Worm (Caenorhabditis elegans) whole organism, L1 larva: ENCODE data around the gene F54F12.2.

Experiments used
- C16A3.4 ChIP-seq: fragments of 150-350 bp; optimal IDR thresholded peaks from 2 replicates; lab custom pipeline; 2014; ENCODE audit warnings: missing biosample characterization, missing genetic modification characterization
- C34B4.2 ChIP-seq: sonication (generic microtip); optimal IDR thresholded peaks from 2 replicates; lab custom pipeline; 2017; ENCODE audit warnings: mild to moderate bottlenecking, missing genetic modification characterization, missing compliant biosample characterization
- F16B12.6 ChIP-seq: fragments of 150-350 bp; optimal IDR thresholded peaks from 2 replicates; lab custom pipeline; 2014; ENCODE audit warnings: missing biosample characterization, missing genetic modification characterization
- Y116A8C.19 ChIP-seq: sonication (generic microtip); optimal IDR thresholded peaks from 2 replicates; lab custom pipeline; 2016; ENCODE audit warnings: missing compliant biosample characterization, missing genetic modification characterization, borderline replicate concordance
- aha-1 ChIP-seq: fragments of 150-350 bp; optimal IDR thresholded peaks from 2 replicates; lab custom pipeline; 2014; ENCODE audit warnings: missing biosample characterization, missing genetic modification characterization
- alr-1 ChIP-seq: fragments of 200-800 bp; sonication (Bioruptor generic); optimal IDR thresholded peaks from 2 replicates; lab custom pipeline; 2018; ENCODE audit warnings: borderline replicate concordance, mild to moderate bottlenecking, missing genetic modification characterization, missing compliant biosample characterization
- blmp-1 ChIP-seq: fragments of 150-350 bp; optimal IDR thresholded peaks from 2 replicates; lab custom pipeline; 2014; ENCODE audit warnings: missing biosample characterization, missing genetic modification characterization
- ceh-88 ChIP-seq: fragments of 200-800 bp; sonication (Bioruptor generic); IDR thresholded peaks from 2 replicates; pipeline ENCODE4 v1.3.6; 2022; ENCODE audit warnings: missing genetic modification characterization, missing compliant biosample characterization
- ces-1 ChIP-seq: fragments of 150-350 bp; optimal IDR thresholded peaks from 2 replicates; lab custom pipeline; 2014; ENCODE audit warnings: missing biosample characterization, missing genetic modification reagents, missing genetic modification characterization
- dpl-1 ChIP-seq, 3 experiments: fragments of 150-350 bp in 2 of 3; sonication (generic microtip) in 1 of 3; optimal IDR thresholded peaks; 2 replicates each; lab custom pipeline; 2014 to 2017; ENCODE audit warnings: missing biosample characterization in 3 of 3, missing genetic modification characterization in 3 of 3, missing genetic modification reagents in 3 of 3
- dsc-1 ChIP-seq: sonication (generic microtip); optimal IDR thresholded peaks from 2 replicates; lab custom pipeline; 2016; ENCODE audit warnings: mild to moderate bottlenecking, missing genetic modification characterization, missing compliant biosample characterization
- efl-1 ChIP-seq, 4 experiments: fragments of 150-350 bp; optimal IDR thresholded peaks in 3 of 4; peaks in 1 of 4; 1 replicate in 1 of 4; 2 replicates in 3 of 4; lab custom pipeline; 2014; ENCODE audit warnings: missing biosample characterization in 2 of 4, missing genetic modification characterization in 2 of 4, missing genetic modification reagents in 2 of 4
- efl-3 ChIP-seq: fragments of 200-800 bp; sonication (Bioruptor generic); optimal IDR thresholded peaks from 2 replicates; lab custom pipeline; 2018; ENCODE audit warnings: mild to moderate bottlenecking, missing genetic modification characterization, missing compliant biosample characterization
- egl-13 ChIP-seq: sonication (generic microtip); optimal IDR thresholded peaks from 2 replicates; lab custom pipeline; 2016; ENCODE audit warnings: missing genotype, missing genetic modification reagents, missing genetic modification characterization, missing compliant biosample characterization
- egl-27 ChIP-seq, 2 experiments: fragments of 150-350 bp in 1 of 2; sonication (generic microtip); optimal IDR thresholded peaks; 3 replicates each; lab custom pipeline; 2017 to 2018; ENCODE audit warnings: missing biosample characterization in 2 of 2, missing genetic modification characterization in 2 of 2, missing genetic modification reagents in 2 of 2
- elt-2 ChIP-seq: sonication (generic microtip); optimal IDR thresholded peaks from 2 replicates; lab custom pipeline; 2016; ENCODE audit warnings: missing genetic modification characterization, mild to moderate bottlenecking, inconsistent platforms, missing compliant biosample characterization, missing genetic modification reagents
- ets-5 ChIP-seq: fragments of 200-800 bp; sonication (Bioruptor generic); IDR thresholded peaks from 2 replicates; pipeline ENCODE4 v1.3.6; 2022; ENCODE audit warnings: missing genetic modification characterization, missing compliant biosample characterization
- fkh-10 ChIP-seq: sonication (generic microtip); optimal IDR thresholded peaks from 2 replicates; lab custom pipeline; 2017; ENCODE audit warnings: missing biosample characterization, missing genetic modification reagents, missing genetic modification characterization
- fkh-4 ChIP-seq: sonication (generic microtip); optimal IDR thresholded peaks from 2 replicates; lab custom pipeline; 2016; ENCODE audit warnings: missing compliant biosample characterization, missing genetic modification characterization, borderline replicate concordance
- fkh-8 ChIP-seq: sonication (generic microtip); optimal IDR thresholded peaks from 2 replicates; lab custom pipeline; 2016; ENCODE audit warnings: mild to moderate bottlenecking, missing genetic modification characterization, missing compliant biosample characterization
- fos-1 ChIP-seq: fragments of 150-350 bp; optimal IDR thresholded peaks from 2 replicates; lab custom pipeline; 2014; ENCODE audit warnings: missing biosample characterization, missing genetic modification characterization
- grh-1 ChIP-seq: fragments of 200-800 bp; sonication (Bioruptor generic); IDR thresholded peaks from 2 replicates; pipeline ENCODE4 v1.3.6; 2022; ENCODE audit warnings: missing genetic modification reagents, missing genetic modification characterization, missing compliant biosample characterization
- hlh-4 ChIP-seq: sonication (generic microtip); optimal IDR thresholded peaks from 2 replicates; lab custom pipeline; 2016; ENCODE audit warnings: mild to moderate bottlenecking, missing genetic modification characterization, missing compliant biosample characterization
- lin-13 ChIP-seq: fragments of 150-350 bp; optimal IDR thresholded peaks from 2 replicates; lab custom pipeline; 2014; ENCODE audit warnings: missing biosample characterization, missing genetic modification reagents, missing genetic modification characterization
- lin-15B ChIP-seq: fragments of 150-350 bp; sonication (generic microtip); optimal IDR thresholded peaks from 3 replicates; lab custom pipeline; 2014; ENCODE audit warnings: missing biosample characterization, missing genetic modification characterization
- lin-35 ChIP-seq, 2 experiments: fragments of 150-350 bp; optimal IDR thresholded peaks; 2 replicates each; lab custom pipeline; 2014; ENCODE audit warnings: missing biosample characterization in 2 of 2, missing genetic modification characterization in 2 of 2, missing genetic modification reagents in 2 of 2
- lin-39 ChIP-seq: fragments of 150-350 bp; optimal IDR thresholded peaks from 2 replicates; lab custom pipeline; 2014; ENCODE audit warnings: missing biosample characterization, missing genetic modification reagents, missing genetic modification characterization
- lsy-2 ChIP-seq, 2 experiments: fragments of 150-350 bp; optimal IDR thresholded peaks; 2 replicates each; lab custom pipeline; 2014; ENCODE audit warnings: missing biosample characterization in 2 of 2, missing genetic modification characterization in 2 of 2
- mab-9 ChIP-seq: fragments of 200-800 bp; sonication (Bioruptor generic); IDR thresholded peaks from 2 replicates; pipeline ENCODE4 v1.3.6; 2022; ENCODE audit warnings: missing genetic modification reagents, missing genetic modification characterization, missing compliant biosample characterization
- nhr-19 ChIP-seq: fragments of 200-800 bp; sonication (Bioruptor generic); conservative IDR thresholded peaks from 2 replicates; pipeline ENCODE4 v1.3.6; 2022; ENCODE audit warnings: missing genetic modification characterization, missing compliant biosample characterization
- nhr-20 ChIP-seq: sonication (generic microtip); optimal IDR thresholded peaks from 2 replicates; lab custom pipeline; 2016; ENCODE audit warnings: mild to moderate bottlenecking, missing genetic modification characterization, missing compliant biosample characterization
- nhr-237 ChIP-seq: fragments of 150-350 bp; optimal IDR thresholded peaks from 2 replicates; lab custom pipeline; 2014; ENCODE audit warnings: missing biosample characterization, missing genetic modification characterization
- nhr-28 ChIP-seq: fragments of 150-350 bp; optimal IDR thresholded peaks from 2 replicates; lab custom pipeline; 2014; ENCODE audit warnings: missing biosample characterization, missing genetic modification characterization
- nhr-47 ChIP-seq: sonication (generic microtip); optimal IDR thresholded peaks from 2 replicates; lab custom pipeline; 2016; ENCODE audit warnings: mild to moderate bottlenecking, missing genetic modification characterization, moderate library complexity, missing compliant biosample characterization
- nhr-71 ChIP-seq: sonication (generic microtip); optimal IDR thresholded peaks from 2 replicates; lab custom pipeline; 2016; ENCODE audit warnings: mild to moderate bottlenecking, missing genetic modification characterization, moderate library complexity, missing compliant biosample characterization
- nhr-84 ChIP-seq: sonication (generic microtip); optimal IDR thresholded peaks from 2 replicates; lab custom pipeline; 2017; ENCODE audit warnings: missing biosample characterization, missing genetic modification characterization
- nhr-85 ChIP-seq: sonication (generic microtip); peaks from one replicate; lab custom pipeline; 2016; ENCODE audit warnings: missing genetic modification characterization, inconsistent platforms, missing compliant biosample characterization
- pax-3 ChIP-seq: fragments of 200-800 bp; sonication (Bioruptor generic); optimal IDR thresholded peaks from 2 replicates; lab custom pipeline; 2018; ENCODE audit warnings: mild to moderate bottlenecking, missing genetic modification characterization, moderate library complexity, missing compliant biosample characterization
- pqm-1 ChIP-seq: sonication (generic microtip); optimal IDR thresholded peaks from 3 replicates; lab custom pipeline; 2017; ENCODE audit warnings: missing biosample characterization, missing genetic modification characterization
- rnt-1 ChIP-seq: sonication (generic microtip); optimal IDR thresholded peaks from 2 replicates; lab custom pipeline; 2016; ENCODE audit warnings: mild to moderate bottlenecking, missing genetic modification characterization, moderate library complexity, missing compliant biosample characterization
- skn-1 ChIP-seq: fragments of 150-350 bp; optimal IDR thresholded peaks from 2 replicates; lab custom pipeline; 2014; ENCODE audit warnings: missing biosample characterization, missing genetic modification characterization
- snu-23 ChIP-seq: sonication (generic microtip); optimal IDR thresholded peaks from 2 replicates; lab custom pipeline; 2016; ENCODE audit warnings: missing genetic modification characterization, missing compliant biosample characterization
- sptf-1 ChIP-seq: fragments of 150-350 bp; optimal IDR thresholded peaks from 2 replicates; lab custom pipeline; 2014; ENCODE audit warnings: missing biosample characterization, missing genetic modification characterization
- swsn-7 ChIP-seq: sonication (generic microtip); optimal IDR thresholded peaks from 2 replicates; lab custom pipeline; 2016; ENCODE audit warnings: missing genetic modification characterization, missing compliant biosample characterization
- unc-130 ChIP-seq: fragments of 150-350 bp; optimal IDR thresholded peaks from 2 replicates; lab custom pipeline; 2017; ENCODE audit warnings: missing biosample characterization, missing genetic modification characterization, inconsistent platforms
- unc-30 ChIP-seq: sonication (generic microtip); optimal IDR thresholded peaks from 2 replicates; lab custom pipeline; 2017; ENCODE audit warnings: missing biosample characterization, missing genetic modification characterization
- vab-15 ChIP-seq: sonication (generic microtip); optimal IDR thresholded peaks from 2 replicates; lab custom pipeline; 2017; ENCODE audit warnings: missing genotype, mild to moderate bottlenecking, missing genetic modification characterization, missing compliant biosample characterization
- zag-1 ChIP-seq: fragments of 150-350 bp; optimal IDR thresholded peaks from 2 replicates; lab custom pipeline; 2014; ENCODE audit warnings: missing biosample characterization, missing genetic modification characterization
- ztf-11 ChIP-seq, 2 experiments: sonication (generic microtip); optimal IDR thresholded peaks; 2 replicates each; lab custom pipeline; 2016 to 2017; ENCODE audit warnings: missing genetic modification characterization in 2 of 2, missing biosample characterization in 1 of 2, missing compliant biosample characterization in 1 of 2
- ztf-4 ChIP-seq: fragments of 150-350 bp; optimal IDR thresholded peaks from 2 replicates; lab custom pipeline; 2014; ENCODE audit warnings: missing biosample characterization, missing genetic modification characterization

F54F12.2 gene

DNA sequence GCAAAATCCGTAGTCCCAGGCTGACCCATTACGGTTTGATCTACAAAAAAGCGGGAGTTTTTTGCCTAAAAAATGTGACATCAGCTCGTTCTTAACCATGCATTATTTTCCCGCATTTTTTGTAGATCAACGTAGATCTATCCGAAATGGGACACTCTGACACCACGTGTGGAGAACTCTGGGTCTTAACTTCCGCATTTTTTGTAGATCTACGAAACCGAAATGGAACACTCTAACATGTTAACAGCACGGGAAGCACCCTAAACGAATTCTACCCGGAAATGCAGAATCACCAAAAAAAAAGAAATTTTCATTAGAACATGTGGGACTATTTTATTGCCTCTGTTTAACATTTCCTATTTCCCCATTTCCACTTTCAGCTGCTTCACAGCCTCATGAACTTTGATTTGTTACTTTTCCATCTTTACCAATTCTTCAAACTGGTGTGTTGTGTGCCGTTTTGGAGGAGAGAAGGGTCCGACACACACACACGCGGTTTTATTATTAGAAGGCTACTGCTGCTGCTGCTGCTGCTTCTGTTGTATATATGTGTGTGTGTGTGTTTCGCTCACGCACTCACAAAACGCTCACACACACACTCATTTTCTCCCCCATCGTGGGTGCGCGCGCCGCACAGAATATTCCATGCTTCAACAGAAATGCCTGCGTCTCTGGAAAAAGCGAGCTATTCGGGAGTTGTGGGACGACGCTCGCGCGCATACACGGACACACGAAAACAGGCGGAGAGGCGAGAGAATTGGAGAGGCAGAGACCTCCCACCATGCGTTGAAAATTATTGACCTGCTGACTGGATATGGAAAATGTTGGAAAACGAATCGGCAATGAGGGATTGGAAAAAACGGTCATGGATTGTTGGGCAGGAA is 28.3 kb downstream of the F54F12.2 start (continued):
- peak; percentile 92 for TF ChIP-seq swsn-7 (tag; lab: Kevin White, UChicago)
- peak; percentile 32 for TF ChIP-seq lin-15B
- TF ChIP-seq grh-1 (GFP tag; lab: Robert Waterston, UW), result peak; percentile 29; the same call in 1 of the 2 replicates
- TF ChIP-seq ces-1, result no peak
- TF ChIP-seq fos-1 (tag; lab: Kevin White, UChicago), result peak; percentile 65
- peak; percentile 98 for TF ChIP-seq fkh-8 (tag; lab: Kevin White, UChicago)
- peak; percentile 89 for TF ChIP-seq nhr-47 (tag; lab: Kevin White, UChicago)
- peak; percentile 81 for TF ChIP-seq ztf-4 (tag; lab: Kevin White, UChicago)
- peak; percentile 38 for TF ChIP-seq vab-15 (tag; lab: Kevin White, UChicago)
- TF ChIP-seq efl-3, result no peak
- no peak for TF ChIP-seq pqm-1 (tag; lab: Kevin White, UChicago)
- peak; percentile 77 to 87 for TF ChIP-seq lsy-2 (tag; optimal IDR thresholded peaks at IDR 0.05; lab: Kevin White, UChicago)
- peak in 1 of 2 experiments; percentile 70 for TF ChIP-seq egl-27 (tag; optimal IDR thresholded peaks at IDR 0.05; lab: Kevin White, UChicago)
- TF ChIP-seq unc-30 (tag; lab: Kevin White, UChicago), result no peak
- peak; percentile 90 for TF ChIP-seq fkh-10
- peak; percentile 39 for TF ChIP-seq fkh-4
- peak; percentile 64 for TF ChIP-seq nhr-237 (tag; lab: Kevin White, UChicago)
- peak; percentile 59 for TF ChIP-seq pax-3
- peak; percentile 66 to 71 for TF ChIP-seq lin-35 (GFP tag; optimal IDR thresholded peaks at IDR 0.05; lab: Kevin White, UChicago)
- TF ChIP-seq skn-1 (tag; lab: Kevin White, UChicago), result peak; percentile 87
- TF ChIP-seq alr-1 (tag; lab: Kevin White, UChicago), result no peak
- peak; percentile 82 for TF ChIP-seq nhr-85 (tag; lab: Kevin White, UChicago)
- TF ChIP-seq nhr-84 (tag; lab: Kevin White, UChicago), result no peak
- TF ChIP-seq nhr-20, result peak; percentile 83
- peak; percentile 78 for TF ChIP-seq blmp-1 (tag; lab: Kevin White, UChicago)
- TF ChIP-seq F16B12.6 (tag; lab: Kevin White, UChicago), result peak; percentile 19
- peak; percentile 54 for TF ChIP-seq rnt-1
- no peak for TF ChIP-seq sptf-1 (tag; lab: Kevin White, UChicago)
- TF ChIP-seq zag-1 (tag; lab: Kevin White, UChicago), result peak; percentile 30
- no peak for TF ChIP-seq Y116A8C.19 (tag; lab: Kevin White, UChicago)
- TF ChIP-seq elt-2 (tag; lab: Kevin White, UChicago), result peak; percentile 20
- peak; percentile 82 for TF ChIP-seq dsc-1
- peak; percentile 62 for TF ChIP-seq C16A3.4 (tag; lab: Kevin White, UChicago)
- peak; percentile 9 for TF ChIP-seq unc-130 (tag; lab: Kevin White, UChicago)
- TF ChIP-seq egl-13 (tag; lab: Kevin White, UChicago), result peak; percentile 80
- no peak for TF ChIP-seq C34B4.2 (tag; lab: Kevin White, UChicago)
- peak; percentile 73; the same call in 1 of the 2 replicates for TF ChIP-seq ceh-88
- no peak for TF ChIP-seq mab-9 (GFP tag; lab: Robert Waterston, UW)
- TF ChIP-seq nhr-28 (tag; lab: Kevin White, UChicago), result no peak
- TF ChIP-seq nhr-71 (tag; lab: Kevin White, UChicago), result peak; percentile 93
- TF ChIP-seq efl-1 (optimal IDR thresholded peaks at IDR 0.05; lab: Kevin White, UChicago), result peak; percentile 63 to 74
- TF ChIP-seq efl-1 (GFP tag; optimal IDR thresholded peaks at IDR 0.05 in 1 of 2; lab: Kevin White, UChicago), result peak; percentile 40 to 82
- no peak for TF ChIP-seq lin-39 (tag; lab: Kevin White, UChicago)
- TF ChIP-seq snu-23 (GFP tag; lab: Kevin White, UChicago), result peak; percentile 94
- no peak for TF ChIP-seq aha-1 (tag; lab: Kevin White, UChicago)
- TF ChIP-seq hlh-4 (tag; lab: Kevin White, UChicago), result no peak
- TF ChIP-seq lin-13, result peak; percentile 86
- peak in 1 of 2 experiments; percentile 83 for TF ChIP-seq ztf-11 (tag; optimal IDR thresholded peaks at IDR 0.05; lab: Kevin White, UChicago)
- peak; percentile 37 to 61 (median 44) for TF ChIP-seq dpl-1 (GFP tag; optimal IDR thresholded peaks at IDR 0.05; lab: Kevin White, UChicago)
- peak; percentile 50 for TF ChIP-seq nhr-19 (GFP tag; lab: Robert Waterston, UW)
- no peak for TF ChIP-seq ets-5 (GFP tag; lab: Robert Waterston, UW)
